Fruit fly (Drosophila melanogaster) S2 (cell line): ENCODE measurements around the gene CG43760.

Experiments used
- CG8478 ChIP-seq: fragments of >200 bp; optimal IDR thresholded peaks from 2 replicates; lab custom pipeline; 2018
- CTCF ChIP-seq, 2 experiments: fragments of >200 bp; optimal IDR thresholded peaks; 2 replicates each; lab custom pipeline; 2018

DNA sequence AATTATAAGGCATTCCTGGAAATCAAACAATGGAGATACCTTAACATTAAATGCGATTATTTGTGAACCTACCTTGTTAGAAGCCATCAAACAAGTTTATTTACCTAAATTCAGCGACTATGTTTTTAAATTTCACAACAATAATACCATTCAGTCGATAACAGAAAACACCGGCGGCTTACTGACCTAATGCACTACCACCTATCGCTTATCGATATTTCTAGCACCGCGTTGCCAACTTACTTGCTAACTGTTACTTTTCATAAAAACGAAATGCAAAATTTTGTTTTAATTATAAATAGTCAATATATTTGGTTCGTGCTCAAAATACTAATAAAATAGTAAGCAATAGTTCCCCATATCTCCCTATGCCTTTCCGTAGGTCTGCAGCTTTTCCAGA, 5.7 kb downstream of the CG43760 start, which contains the start of gene Ku80:
- TF ChIP-seq CG8478, result no peak
- no peak for TF ChIP-seq CTCF (optimal IDR thresholded peaks at IDR 0.05; lab: Kevin White, UChicago)
